Fruit fly (Drosophila melanogaster): Measurements from ENCODE around the gene CG43373.
A peak's percentile ranks its signal among the peaks of the same experiment; 100 is the strongest.

The CG43373 gene

DNA sequence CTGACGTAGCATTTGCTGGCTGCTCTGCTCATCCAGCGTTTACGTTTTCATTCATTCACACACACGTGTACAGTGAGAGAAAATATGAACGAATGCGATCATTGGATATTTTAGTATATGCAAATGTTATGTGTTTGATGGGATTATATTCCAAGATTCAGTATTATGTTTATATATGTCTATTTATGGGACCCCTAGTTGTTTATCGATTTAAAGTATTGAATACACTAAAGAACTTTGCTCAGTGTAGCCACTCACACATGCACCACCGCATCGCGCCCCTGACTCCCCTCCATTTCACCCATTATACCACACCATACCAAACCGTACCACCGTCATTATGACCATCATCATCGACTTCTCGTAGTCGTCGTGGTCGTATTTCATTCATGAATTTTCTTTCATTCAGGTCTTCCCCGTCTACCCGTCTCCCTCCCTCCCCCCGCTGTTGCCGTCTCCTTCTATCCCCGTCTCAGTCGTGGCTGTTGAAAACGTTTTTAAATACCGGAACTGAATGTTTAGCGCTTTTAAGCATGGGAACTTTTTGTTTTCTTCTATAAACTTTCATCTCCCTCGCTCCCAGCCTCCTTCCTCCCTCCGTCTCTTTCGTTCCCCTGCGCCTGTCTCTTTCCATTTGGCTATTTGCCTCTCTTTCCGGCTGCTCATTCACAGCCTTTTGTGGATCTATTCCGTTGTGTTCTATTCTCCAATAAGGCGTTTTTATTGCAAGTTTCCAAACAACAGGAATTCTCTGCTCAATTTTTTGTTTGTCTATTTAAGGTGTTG is 62.6 kb downstream of the CG43373 start (continued):
- TF ChIP-seq CG3281 (GFP tag; optimal IDR thresholded peaks at IDR 0.05) (peak; percentile 92), Hmx (GFP tag; optimal IDR thresholded peaks at IDR 0.05) (peak; percentile 84), cato (GFP tag; optimal IDR thresholded peaks at IDR 0.05; ENCODE audit: borderline replicate concordance) (peak; percentile 97), dmrt11E (tag; optimal IDR thresholded peaks at IDR 0.05) (peak; percentile 99), fd96Cb (tag; optimal IDR thresholded peaks at IDR 0.05) (peak; percentile 99), inv (GFP tag; IDR thresholded peaks at IDR 0.05; ENCODE audit: partially characterized antibody) (no peak), CG18476 (GFP tag; optimal IDR thresholded peaks at IDR 0.05) (peak; percentile 90), CG33557 (GFP tag; optimal IDR thresholded peaks at IDR 0.05) (peak; percentile 98), CG13123 (GFP tag; optimal IDR thresholded peaks at IDR 0.05) (peak; percentile 94), sob (GFP tag; IDR thresholded peaks at IDR 0.05) (peak; percentile 96), Stat92E (GFP tag; optimal IDR thresholded peaks at IDR 0.05) (peak in 1 of 3 experiments; percentile 93), chif (GFP tag; optimal IDR thresholded peaks at IDR 0.05) (peak; percentile 98 to 99), CG18619 (GFP tag; optimal IDR thresholded peaks at IDR 0.05) (peak; percentile 94), tx (GFP tag; optimal IDR thresholded peaks at IDR 0.05) (peak; percentile 95), CG2120 (GFP tag; optimal IDR thresholded peaks at IDR 0.05) (peak; percentile 93), CG4360 (GFP tag; IDR thresholded peaks at IDR 0.05) (peak; percentile 77), CTCF (GFP tag; optimal IDR thresholded peaks at IDR 0.05) (peak; percentile 68), fd102C (GFP tag; optimal IDR thresholded peaks at IDR 0.05) (peak; percentile 76), CG11085 (GFP tag; IDR thresholded peaks at IDR 0.05) (peak; percentile 88), Sin3A (optimal IDR thresholded peaks at IDR 0.05) (no peak), zfh2 (GFP tag; optimal IDR thresholded peaks at IDR 0.05) (peak; percentile 84), CG15601 (tag; optimal IDR thresholded peaks at IDR 0.05) (peak; percentile 97), Dek (tag; optimal IDR thresholded peaks at IDR 0.05) (peak; percentile 93), HLH54F (GFP tag; optimal IDR thresholded peaks at IDR 0.05) (peak; percentile 93), C15 (GFP tag; IDR thresholded peaks at IDR 0.05) (peak; percentile 72; the same call in 1 of the 3 replicates), fru (optimal IDR thresholded peaks at IDR 0.05) (no peak), usp (GFP tag; optimal IDR thresholded peaks at IDR 0.05) (no peak), peb (GFP tag; IDR thresholded peaks at IDR 0.05) (peak; percentile 94), stwl (tag; optimal IDR thresholded peaks at IDR 0.05) (peak; percentile 77), Jarid2 (GFP tag; optimal IDR thresholded peaks at IDR 0.05) (peak; percentile 82), HLH3B (GFP tag; IDR thresholded peaks at IDR 0.05) (peak; percentile 98), cas (GFP tag; IDR thresholded peaks at IDR 0.05) (peak; percentile 84), CG10565 (GFP tag; optimal IDR thresholded peaks at IDR 0.05) (peak; percentile 88), slp2 (GFP tag; optimal IDR thresholded peaks at IDR 0.05) (peak; percentile 97), p53 (GFP tag; optimal IDR thresholded peaks at IDR 0.05) (peak; percentile 84), nom (GFP tag; optimal IDR thresholded peaks at IDR 0.05) (peak; percentile 74), CG34224 (GFP tag; IDR thresholded peaks at IDR 0.05; ENCODE audit: partially characterized antibody) (no peak), cg (GFP tag; optimal IDR thresholded peaks at IDR 0.05) (peak; percentile 81), CG4730 (GFP tag; IDR thresholded peaks at IDR 0.05) (peak; percentile 95), CG10274 (GFP tag; optimal IDR thresholded peaks at IDR 0.05) (peak; percentile 87), jigr1 (GFP tag; IDR thresholded peaks at IDR 0.05) (peak; percentile 97), CG9215 (GFP tag; IDR thresholded peaks at IDR 0.05) (peak; percentile 90), croc (GFP tag; conservative IDR thresholded peaks at IDR 0.05) (peak; percentile 97), Mes4 (GFP tag; optimal IDR thresholded peaks at IDR 0.05) (peak; percentile 96), so (GFP tag; IDR thresholded peaks at IDR 0.05) (peak; percentile 96), CG2889 (GFP tag; IDR thresholded peaks at IDR 0.05) (peak; percentile 92), PHDP (tag; optimal IDR thresholded peaks at IDR 0.05) (peak; percentile 97), CG7987 (GFP tag; optimal IDR thresholded peaks at IDR 0.05) (peak; percentile 75), sna (GFP tag; IDR thresholded peaks at IDR 0.05; ENCODE audit: partially characterized antibody) (no peak), CG9609 (GFP tag; optimal IDR thresholded peaks at IDR 0.05) (peak; percentile 96)
